Fruit fly (Drosophila melanogaster): ENCODE measurements around the gene CG31897.

CG31897 gene

dm6 chr2L:8442147-8442546 is at the start of gene CG31897:
CG31897 (plus strand) TSS chr2L:8442447.
- TF ChIP-seq ttk (optimal IDR thresholded peaks at IDR 0.05) (no peak), psq (optimal IDR thresholded peaks at IDR 0.05) (no peak), Sin3A (optimal IDR thresholded peaks at IDR 0.05) (no peak), Myc (optimal IDR thresholded peaks at IDR 0.05) (no peak), h (optimal IDR thresholded peaks at IDR 0.05) (no peak), insv (optimal IDR thresholded peaks at IDR 0.05) (no peak)

DNA sequence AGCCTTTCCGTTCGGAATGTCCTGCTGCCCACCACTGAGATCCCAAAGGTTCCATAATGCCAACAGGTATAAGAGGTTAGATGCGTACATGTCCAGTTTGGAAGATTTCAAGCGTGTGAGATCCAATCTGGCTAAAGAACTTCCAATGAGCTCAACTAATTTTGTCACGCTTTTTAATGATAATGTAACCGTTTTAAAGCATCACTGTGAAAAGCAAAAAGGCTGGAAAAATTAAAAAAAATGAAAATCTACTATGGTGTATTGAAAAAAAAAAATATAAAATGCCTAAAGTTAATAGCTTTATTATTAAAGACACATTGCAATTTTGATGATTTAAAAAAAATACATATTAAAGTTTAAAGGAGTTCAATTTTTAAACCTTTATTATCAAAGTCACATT is 49.1 kb upstream of the CG31897 start, which contains the start of gene Acp29AB:
Gene Acp29AB, minus strand, starts transcription at position 101 of the 400 bp plus-strand sequence.
- TF ChIP-seq Myc (optimal IDR thresholded peaks at IDR 0.05), result no peak
- no peak for TF ChIP-seq ttk (optimal IDR thresholded peaks at IDR 0.05)
- TF ChIP-seq h (optimal IDR thresholded peaks at IDR 0.05), result no peak
- TF ChIP-seq Sin3A (optimal IDR thresholded peaks at IDR 0.05), result no peak
- TF ChIP-seq psq (optimal IDR thresholded peaks at IDR 0.05), result no peak
- TF ChIP-seq insv (optimal IDR thresholded peaks at IDR 0.05), result no peak

dm6 chr2L:8394180-8394579 is 48.1 kb upstream of the CG31897 start, which contains the start of gene lectin-29Ca:
lectin-29Ca (minus strand) TSS chr2L:8394280.
- TF ChIP-seq ttk (optimal IDR thresholded peaks at IDR 0.05) (no peak), insv (optimal IDR thresholded peaks at IDR 0.05) (no peak), h (optimal IDR thresholded peaks at IDR 0.05) (no peak), Myc (optimal IDR thresholded peaks at IDR 0.05) (no peak), Sin3A (optimal IDR thresholded peaks at IDR 0.05) (no peak), psq (optimal IDR thresholded peaks at IDR 0.05) (no peak)

DNA sequence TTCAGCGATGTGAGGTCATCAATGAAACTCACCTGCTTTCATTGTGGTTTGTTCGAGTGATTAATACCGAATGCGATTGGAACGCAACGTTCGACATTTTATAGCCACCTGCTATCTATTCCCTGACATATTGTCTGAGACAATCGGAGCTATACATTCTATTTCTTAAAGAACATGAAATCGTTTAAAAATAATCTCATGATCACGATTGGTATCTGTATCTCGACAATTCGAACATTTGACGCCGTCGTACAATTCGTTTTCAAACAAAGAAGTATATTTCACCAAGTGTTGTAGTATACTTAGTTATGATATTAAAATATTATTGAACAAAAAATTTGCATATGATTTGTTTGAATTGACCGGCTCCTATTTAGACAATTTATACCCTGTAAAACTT is 47.4 kb upstream of the CG31897 start, which contains the start of gene Peritrophin-15b:
Gene Peritrophin-15b, minus strand, starts transcription at position 101 of the 400 bp plus-strand sequence.
- TF ChIP-seq psq (optimal IDR thresholded peaks at IDR 0.05) (no peak), ttk (optimal IDR thresholded peaks at IDR 0.05) (no peak), insv (optimal IDR thresholded peaks at IDR 0.05) (no peak), h (optimal IDR thresholded peaks at IDR 0.05) (no peak), Sin3A (optimal IDR thresholded peaks at IDR 0.05) (no peak), Myc (optimal IDR thresholded peaks at IDR 0.05) (no peak)

DNA sequence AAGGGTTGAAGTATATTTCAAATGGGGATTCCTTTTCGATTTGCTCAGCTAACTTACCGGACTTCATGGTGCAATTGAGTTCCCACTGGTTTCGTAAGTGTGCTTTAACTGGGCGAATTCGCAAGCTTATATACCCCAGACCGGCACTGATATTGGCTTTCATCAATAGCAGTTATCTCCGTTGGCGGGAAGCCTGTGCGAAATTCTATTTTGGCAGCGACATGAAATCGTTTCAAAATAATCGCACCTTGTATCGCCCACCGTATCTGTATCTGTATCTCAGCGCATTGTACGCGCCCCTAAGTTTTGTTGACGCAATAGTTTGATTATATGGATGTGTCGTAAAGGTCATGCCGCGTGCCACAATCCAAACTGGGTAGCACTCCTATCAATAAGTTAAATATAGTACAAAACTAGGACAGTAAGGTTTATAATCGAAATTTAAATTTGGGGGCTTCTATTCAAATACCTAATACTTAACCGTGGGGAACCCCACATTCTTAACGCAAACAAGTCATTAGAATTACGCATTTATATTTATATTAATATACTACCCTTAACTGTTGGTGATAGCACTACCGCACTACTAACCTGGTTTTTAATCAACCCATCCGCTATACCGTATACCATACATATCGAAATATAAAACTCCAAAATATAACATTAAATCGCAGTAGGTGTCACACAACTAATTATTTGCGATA is 46.1 kb upstream of the CG31897 start, which contains the start of the genes Peritrophin-15a and CG13385:
Gene Peritrophin-15a, minus strand, starts transcription at position 101 of the 704 bp plus-strand sequence.
Gene CG13385, plus strand, starts transcription at position 654 of the 704 bp plus-strand sequence.
- TF ChIP-seq Sin3A (optimal IDR thresholded peaks at IDR 0.05) (no peak), insv (optimal IDR thresholded peaks at IDR 0.05) (no peak), ttk (optimal IDR thresholded peaks at IDR 0.05) (no peak), psq (optimal IDR thresholded peaks at IDR 0.05) (no peak), Myc (optimal IDR thresholded peaks at IDR 0.05) (no peak), h (optimal IDR thresholded peaks at IDR 0.05) (no peak)

DNA sequence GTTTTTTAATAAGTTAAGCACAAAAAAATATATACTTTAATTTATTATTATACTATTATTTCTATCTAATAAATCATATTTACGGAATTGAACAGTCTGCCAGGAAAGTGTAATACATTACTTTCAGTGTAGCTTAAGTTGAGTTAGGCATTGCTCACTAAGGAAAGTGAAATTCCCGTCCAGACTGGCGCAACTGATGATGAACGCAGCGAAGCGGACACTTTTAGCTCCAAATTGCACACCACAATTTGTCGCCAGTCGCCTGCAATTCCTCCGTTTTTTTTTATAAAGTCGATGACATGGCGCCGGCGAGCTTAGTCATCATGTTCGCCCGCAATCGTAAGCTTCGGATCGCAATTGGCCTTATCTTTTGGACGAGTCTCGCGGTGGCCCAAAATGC is 43.5 kb upstream of the CG31897 start, which contains the start of gene CG13386:
Gene CG13386, plus strand, starts transcription at position 301 of the 400 bp plus-strand sequence.
- TF ChIP-seq insv (optimal IDR thresholded peaks at IDR 0.05) (no peak), Myc (optimal IDR thresholded peaks at IDR 0.05) (no peak), psq (optimal IDR thresholded peaks at IDR 0.05) (no peak), Sin3A (optimal IDR thresholded peaks at IDR 0.05) (no peak), ttk (optimal IDR thresholded peaks at IDR 0.05) (no peak), h (optimal IDR thresholded peaks at IDR 0.05) (no peak)

- TF ChIP-seq ttk (optimal IDR thresholded peaks at IDR 0.05) (no peak), psq (optimal IDR thresholded peaks at IDR 0.05) (no peak), insv (optimal IDR thresholded peaks at IDR 0.05) (no peak), Myc (optimal IDR thresholded peaks at IDR 0.05) (no peak), Sin3A (optimal IDR thresholded peaks at IDR 0.05) (no peak), h (optimal IDR thresholded peaks at IDR 0.05) (no peak)
These were observed 42.2 kb upstream of the CG31897 start, which contains the start of gene CG31898 for dm6 chr2L:8399863-8400598. CG31898 (plus strand) TSS chr2L:8400421.

- TF ChIP-seq Sin3A (optimal IDR thresholded peaks at IDR 0.05), result no peak
- TF ChIP-seq h (optimal IDR thresholded peaks at IDR 0.05), result no peak
- TF ChIP-seq ttk (optimal IDR thresholded peaks at IDR 0.05), result no peak
These were observed 39.3 kb upstream of the CG31897 start, which contains the start of gene fy for dm6 chr2L:8402928-8403285. fy (minus strand) TSS chr2L:8403280.

dm6 chr2L:8403286-8404270 is 38.7 kb upstream of the CG31897 start, which contains the start of gene emb:
emb (plus strand) TSS chr2L:8403573.
- no peak for TF ChIP-seq Myc (optimal IDR thresholded peaks at IDR 0.05)
- no peak for TF ChIP-seq Sin3A (optimal IDR thresholded peaks at IDR 0.05)
- peak; percentile 68 for TF ChIP-seq psq (optimal IDR thresholded peaks at IDR 0.05)
- TF ChIP-seq ttk (optimal IDR thresholded peaks at IDR 0.05), result no peak

DNA sequence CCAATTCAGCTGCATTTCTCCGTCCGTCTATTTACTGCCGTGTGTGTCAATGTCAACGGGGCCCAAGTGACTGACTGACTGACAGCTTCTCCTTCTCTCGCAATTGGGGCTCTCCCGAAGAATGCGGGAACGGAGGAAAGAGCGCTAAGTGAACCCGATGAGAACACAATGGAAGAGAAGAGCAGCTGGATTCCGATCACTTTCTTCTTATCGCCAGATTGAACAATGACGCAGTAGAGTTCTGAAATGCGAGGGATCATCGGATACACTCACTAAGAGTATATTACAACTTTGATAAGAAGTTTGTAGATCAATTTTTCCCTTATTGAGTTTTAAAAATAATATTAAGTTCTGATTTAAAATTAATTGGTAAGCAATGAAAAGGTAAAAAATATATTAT is 30.7 kb upstream of the CG31897 start, which contains the start of gene Naglu:
Gene Naglu, minus strand, starts transcription at position 339 of the 400 bp plus-strand sequence.
- TF ChIP-seq ttk (optimal IDR thresholded peaks at IDR 0.05) (no peak), psq (optimal IDR thresholded peaks at IDR 0.05) (no peak), Myc (optimal IDR thresholded peaks at IDR 0.05) (no peak), insv (optimal IDR thresholded peaks at IDR 0.05) (no peak), Sin3A (optimal IDR thresholded peaks at IDR 0.05) (no peak), h (optimal IDR thresholded peaks at IDR 0.05) (no peak)
